Worm (Caenorhabditis elegans) whole organism, L4 larva: Measurements from ENCODE around the gene erg-28.

Experiments
- daf-12 ChIP-seq: fragments of 150-350 bp; optimal IDR thresholded peaks from 2 replicates; lab custom pipeline; 2014; ENCODE audit warnings: missing biosample characterization, missing genetic modification reagents, missing genetic modification characterization
- dpl-1 ChIP-seq: fragments of 150-350 bp; optimal IDR thresholded peaks from 2 replicates; lab custom pipeline; 2014; ENCODE audit warnings: missing biosample characterization, missing genetic modification reagents, missing genetic modification characterization
- lsy-2 ChIP-seq, 2 experiments: fragments of 150-350 bp in 1 of 2; sonication (generic microtip) in 1 of 2; optimal IDR thresholded peaks; 2 replicates each; lab custom pipeline; 2014 to 2017; ENCODE audit warnings: missing biosample characterization in 2 of 2, missing genetic modification characterization in 2 of 2
- set-16 ChIP-seq: fragments of 200-800 bp; sonication (Bioruptor generic); IDR thresholded peaks from 2 replicates; pipeline ENCODE4 v1.3.6; 2022; ENCODE audit warnings: missing genetic modification reagents, missing genetic modification characterization, missing compliant biosample characterization
- unc-39 ChIP-seq: sonication (generic microtip); optimal IDR thresholded peaks from 2 replicates; lab custom pipeline; 2017; ENCODE audit warnings: missing biosample characterization, missing genetic modification characterization

DNA sequence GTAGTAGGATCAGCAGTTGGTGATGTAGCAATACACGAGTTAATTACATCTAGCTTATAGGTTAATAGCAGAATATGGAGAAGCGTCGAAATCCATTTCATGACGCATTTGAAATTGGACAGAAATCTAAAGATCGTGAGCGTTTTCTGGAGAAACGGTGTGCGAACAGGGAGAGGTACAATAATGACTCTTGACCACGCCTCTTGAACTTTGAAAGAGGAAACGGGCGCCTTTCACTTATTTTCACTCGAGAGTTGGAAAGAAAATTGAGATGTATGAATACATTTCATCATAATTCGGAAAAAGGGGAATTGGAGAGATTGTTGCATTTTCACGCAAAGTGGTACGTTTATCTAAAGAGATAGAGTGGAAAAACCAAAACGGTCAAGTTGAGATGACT, 22.5 kb downstream of the erg-28 start, which contains the start of gene F56H9.6:
- TF ChIP-seq daf-12 (no peak), set-16 (GFP tag; lab: Robert Waterston, UW) (no peak), lsy-2 (tag; optimal IDR thresholded peaks at IDR 0.05; lab: Kevin White, UChicago) (no peak), dpl-1 (no peak), unc-39 (tag; lab: Kevin White, UChicago) (no peak)
